Worm (Caenorhabditis elegans) whole organism, mixed stage, embryonic: ENCODE data around the gene srd-36.

ENCODE experiments used
- ceh-39 ChIP-seq: fragments of 150-350 bp; optimal IDR thresholded peaks from 2 replicates; lab custom pipeline; 2014; ENCODE audit warnings: missing biosample characterization, missing genetic modification characterization
- ceh-43 ChIP-seq: fragments of 200-800 bp; sonication (Bioruptor generic); optimal IDR thresholded peaks from 2 replicates; lab custom pipeline; 2018; ENCODE audit warnings: mild to moderate bottlenecking, missing genetic modification characterization, moderate library complexity, missing compliant biosample characterization
- ceh-83 ChIP-seq: fragments of 200-800 bp; sonication (Bioruptor generic); optimal IDR thresholded peaks from 2 replicates; lab custom pipeline; 2018; ENCODE audit warnings: mild to moderate bottlenecking, missing genetic modification characterization, missing compliant biosample characterization
- ces-1 ChIP-seq: fragments of 150-350 bp; optimal IDR thresholded peaks from 2 replicates; lab custom pipeline; 2014; ENCODE audit warnings: missing biosample characterization, missing genetic modification reagents, missing genetic modification characterization
- cnd-1 ChIP-seq: fragments of 200-800 bp; sonication (Bioruptor generic); optimal IDR thresholded peaks from 2 replicates; lab custom pipeline; 2018; ENCODE audit warnings: mild to moderate bottlenecking, missing genetic modification characterization, missing compliant biosample characterization
- ham-2 ChIP-seq: fragments of 200-800 bp; sonication (Bioruptor generic); optimal IDR thresholded peaks from 2 replicates; lab custom pipeline; 2018; ENCODE audit warnings: mild to moderate bottlenecking, missing genetic modification characterization, missing compliant biosample characterization
- lin-13 ChIP-seq: fragments of 150-350 bp; optimal IDR thresholded peaks from 2 replicates; lab custom pipeline; 2014; ENCODE audit warnings: missing biosample characterization, missing genetic modification characterization
- nhr-237 ChIP-seq: fragments of 150-350 bp; optimal IDR thresholded peaks from 2 replicates; lab custom pipeline; 2014; ENCODE audit warnings: missing biosample characterization, missing genetic modification characterization
- nhr-28 ChIP-seq: fragments of 150-350 bp; optimal IDR thresholded peaks from 2 replicates; lab custom pipeline; 2014; ENCODE audit warnings: missing biosample characterization, missing genetic modification characterization
- pha-4 ChIP-seq: fragments of 150-350 bp; optimal IDR thresholded peaks from 2 replicates; lab custom pipeline; 2018; ENCODE audit warnings: missing biosample characterization, missing genetic modification reagents, missing genetic modification characterization
- sptf-1 ChIP-seq: sonication (generic microtip); optimal IDR thresholded peaks from 2 replicates; lab custom pipeline; 2017; ENCODE audit warnings: mild to moderate bottlenecking, missing genetic modification characterization, moderate library complexity, missing compliant biosample characterization
- ztf-11 ChIP-seq: fragments of 150-350 bp; optimal IDR thresholded peaks from 2 replicates; lab custom pipeline; 2014; ENCODE audit warnings: missing biosample characterization, missing genetic modification characterization

DNA sequence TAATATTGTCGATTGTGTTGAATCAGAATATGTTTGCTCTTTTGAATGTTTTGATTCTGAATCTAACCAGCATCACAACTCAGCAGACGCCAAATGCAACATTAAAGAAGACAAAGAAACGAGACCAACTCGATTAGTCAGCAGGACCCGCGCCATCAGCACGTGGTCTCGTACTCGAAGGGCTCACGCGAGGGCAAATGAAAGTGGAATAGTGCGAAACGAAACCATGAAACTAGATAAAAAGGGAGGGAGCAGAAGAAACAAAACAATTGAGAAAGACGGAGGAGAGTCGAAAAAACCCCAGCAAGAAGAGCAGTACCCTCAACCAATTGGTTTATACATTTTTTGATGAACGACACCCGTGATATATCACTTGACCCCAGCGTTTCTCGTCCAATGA lies 42.4 kb upstream of the srd-36 start:
- TF ChIP-seq ham-2 (GFP tag; lab: Kevin White, UChicago): no peak
- TF ChIP-seq ztf-11 (tag; lab: Kevin White, UChicago): no peak
- no peak for TF ChIP-seq ceh-43
- no peak for TF ChIP-seq ceh-83 (GFP tag; lab: Kevin White, UChicago)
- no peak for TF ChIP-seq nhr-28
- no peak for TF ChIP-seq nhr-237
- TF ChIP-seq ces-1 (GFP tag; lab: Kevin White, UChicago): no peak
- no peak for TF ChIP-seq sptf-1 (tag; lab: Kevin White, UChicago)
- TF ChIP-seq cnd-1 (tag; lab: Kevin White, UChicago): no peak
- TF ChIP-seq ceh-39: no peak
- no peak for TF ChIP-seq pha-4
- TF ChIP-seq lin-13 (tag; lab: Kevin White, UChicago): no peak
